Fruit fly (Drosophila melanogaster) whole organism, prepupa: ENCODE data around the gene ProRS-m.

Source experiments
- CG4318 ChIP-seq: fragments of 200-800 bp; sonication (Bioruptor generic); optimal IDR thresholded peaks from 3 replicates; lab custom pipeline; 2017; ENCODE audit warnings: missing biosample characterization, mild to moderate bottlenecking, missing genetic modification characterization
- Met ChIP-seq: fragments of 200-800 bp; sonication (Bioruptor generic); optimal IDR thresholded peaks from 3 replicates; lab custom pipeline; 2016; ENCODE audit warnings: missing biosample characterization, missing genetic modification characterization
- esn ChIP-seq: fragments of 200-800 bp; sonication (Bioruptor generic); optimal IDR thresholded peaks from 2 replicates; lab custom pipeline; 2016; ENCODE audit warnings: missing biosample characterization, mild to moderate bottlenecking, missing genetic modification characterization, moderate library complexity

DNA sequence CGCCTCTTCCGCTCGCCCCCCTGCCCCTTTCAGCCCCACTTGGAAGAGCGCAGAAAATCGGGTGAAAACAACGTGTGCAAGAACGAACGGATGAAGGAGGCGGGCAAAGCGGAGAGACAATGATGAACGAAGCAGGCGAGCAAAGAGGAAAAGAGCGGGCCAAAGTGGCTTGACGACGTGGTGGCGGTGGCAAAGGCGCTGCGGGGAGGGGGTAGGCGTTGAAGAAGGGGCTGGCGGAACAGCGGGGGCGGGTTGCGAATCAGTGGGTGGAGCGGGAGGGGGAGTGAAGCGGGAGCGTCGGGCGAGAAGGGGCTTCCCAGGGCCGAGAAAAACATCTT lies 18.9 kb downstream of the ProRS-m start:
- TF ChIP-seq CG4318 (GFP tag; lab: Kevin White, UChicago), result no peak
- no peak for TF ChIP-seq Met (GFP tag; lab: Kevin White, UChicago)
- no peak for TF ChIP-seq esn
